Fruit fly (Drosophila melanogaster) S2 (cell line): ENCODE results near the gene CG43175.

Experiments
- CG8478 ChIP-seq: fragments of >200 bp; optimal IDR thresholded peaks from 2 replicates; lab custom pipeline; 2018
- CTCF ChIP-seq, 2 experiments: fragments of >200 bp; optimal IDR thresholded peaks; 2 replicates each; lab custom pipeline; 2018

dm6 chr3R:17604880-17605667 lies 25.4 kb upstream of the CG43175 start:
- TF ChIP-seq CTCF (optimal IDR thresholded peaks at IDR 0.05; lab: Kevin White, UChicago) (no peak), CG8478 (lab: Kevin White, UChicago) (no peak)
